Worm (Caenorhabditis elegans) whole organism, L4 larva: ENCODE results near the gene F13H8.3.

Experiments
- F10B5.3 ChIP-seq: sonication (generic microtip); optimal IDR thresholded peaks from 2 replicates; lab custom pipeline; 2016; ENCODE audit warnings: mild to moderate bottlenecking, missing genetic modification characterization, missing compliant biosample characterization
- F37D6.2 ChIP-seq: sonication (generic microtip); optimal IDR thresholded peaks from 2 replicates; lab custom pipeline; 2016; ENCODE audit warnings: mild to moderate bottlenecking, missing genetic modification characterization, missing compliant biosample characterization
- Y48G9A.11 ChIP-seq: fragments of 200-800 bp; sonication (Bioruptor generic); IDR thresholded peaks from 2 replicates; pipeline ENCODE4 v1.3.6; 2022; ENCODE audit warnings: missing genetic modification reagents, missing genetic modification characterization, missing compliant biosample characterization
- ZK337.2 ChIP-seq: fragments of 200-800 bp; sonication (Bioruptor generic); IDR thresholded peaks from 2 replicates; pipeline ENCODE4 v1.3.6; 2022; ENCODE audit warnings: missing genetic modification reagents, missing genetic modification characterization, missing compliant biosample characterization
- arid-1 ChIP-seq: fragments of 200-800 bp; sonication (Bioruptor generic); conservative IDR thresholded peaks from 2 replicates; pipeline ENCODE4 v1.3.6; 2022; ENCODE audit warnings: missing genetic modification reagents, missing genetic modification characterization, missing compliant biosample characterization
- ceh-44 ChIP-seq: fragments of 200-800 bp; sonication (Bioruptor generic); IDR thresholded peaks from 2 replicates; pipeline ENCODE4 v1.3.6; 2022; ENCODE audit warnings: missing genetic modification reagents, missing genetic modification characterization, missing compliant biosample characterization
- ces-1 ChIP-seq: fragments of 150-350 bp; sonication (generic microtip); optimal IDR thresholded peaks from 4 replicates; lab custom pipeline; 2014; ENCODE audit warnings: missing biosample characterization, missing genetic modification reagents, missing genetic modification characterization
- daf-16 ChIP-seq, 3 experiments: sonication (generic microtip); optimal IDR thresholded peaks; 2 replicates each; lab custom pipeline; 2016 to 2017; ENCODE audit warnings: missing genetic modification characterization in 3 of 3, missing genetic modification reagents in 3 of 3, mild to moderate bottlenecking in 2 of 3, missing compliant biosample characterization in 2 of 3, missing biosample characterization in 1 of 3, moderate library complexity in 1 of 3
- dmd-6 ChIP-seq: fragments of 200-800 bp; sonication (Bioruptor generic); IDR thresholded peaks from 2 replicates; pipeline ENCODE4 v1.3.6; 2022; ENCODE audit warnings: missing genetic modification reagents, missing genetic modification characterization, missing compliant biosample characterization
- dmd-8 ChIP-seq: fragments of 200-800 bp; sonication (Bioruptor generic); IDR thresholded peaks from 2 replicates; pipeline ENCODE4 v1.3.6; 2022; ENCODE audit warnings: missing genetic modification characterization, missing compliant biosample characterization
- dpl-1 ChIP-seq: fragments of 150-350 bp; optimal IDR thresholded peaks from 2 replicates; lab custom pipeline; 2014; ENCODE audit warnings: missing biosample characterization, missing genetic modification reagents, missing genetic modification characterization
- duxl-1 ChIP-seq: sonication (generic microtip); optimal IDR thresholded peaks from 2 replicates; lab custom pipeline; 2016; ENCODE audit warnings: mild to moderate bottlenecking, missing genetic modification characterization, moderate library complexity, missing compliant biosample characterization; ENCODE audit not compliant: poor library complexity
- egl-43 ChIP-seq: fragments of 200-800 bp; sonication (Bioruptor generic); IDR thresholded peaks from 2 replicates; pipeline ENCODE4 v1.3.6; 2022; ENCODE audit warnings: missing genetic modification reagents, missing genetic modification characterization, missing compliant biosample characterization
- fos-1 ChIP-seq: fragments of 150-350 bp; optimal IDR thresholded peaks from 2 replicates; lab custom pipeline; 2014; ENCODE audit warnings: missing biosample characterization, missing genetic modification characterization
- gei-8 ChIP-seq: fragments of 200-800 bp; sonication (Bioruptor generic); optimal IDR thresholded peaks from 2 replicates; lab custom pipeline; 2018; ENCODE audit warnings: mild to moderate bottlenecking, missing genetic modification characterization, missing compliant biosample characterization
- hlh-11 ChIP-seq: fragments of 200-800 bp; sonication (Bioruptor generic); optimal IDR thresholded peaks from 2 replicates; lab custom pipeline; 2018; ENCODE audit warnings: mild to moderate bottlenecking, missing genetic modification characterization, missing compliant biosample characterization
- hlh-30 ChIP-seq: sonication (generic microtip); optimal IDR thresholded peaks from 2 replicates; lab custom pipeline; 2017; ENCODE audit warnings: antibody characterized with exemption, mild to moderate bottlenecking, missing genetic modification characterization, missing compliant biosample characterization; ENCODE audit not compliant: insufficient read depth
- hmg-1.1 ChIP-seq: fragments of 200-800 bp; sonication (Bioruptor generic); IDR thresholded peaks from 2 replicates; pipeline ENCODE4 v1.3.6; 2022; ENCODE audit warnings: missing genetic modification reagents, missing genetic modification characterization, missing compliant biosample characterization
- lim-7 ChIP-seq: fragments of 200-800 bp; sonication (Bioruptor generic); IDR thresholded peaks from 2 replicates; pipeline ENCODE4 v1.3.6; 2022; ENCODE audit warnings: missing genetic modification characterization, missing compliant biosample characterization
- lin-1 ChIP-seq: fragments of 200-800 bp; sonication (Bioruptor generic); IDR thresholded peaks from 2 replicates; pipeline ENCODE4 v1.3.6; 2022; ENCODE audit warnings: missing genetic modification reagents, missing genetic modification characterization, missing compliant biosample characterization
- lin-13 ChIP-seq: fragments of 150-350 bp; optimal IDR thresholded peaks from 2 replicates; lab custom pipeline; 2014; ENCODE audit warnings: missing biosample characterization, missing genetic modification reagents, missing genetic modification characterization
- lin-29 ChIP-seq: fragments of 200-800 bp; sonication (Bioruptor generic); IDR thresholded peaks from 2 replicates; pipeline ENCODE4 v1.3.6; 2022; ENCODE audit warnings: missing genetic modification reagents, missing genetic modification characterization, missing compliant biosample characterization
- lin-38 ChIP-seq: fragments of 200-800 bp; sonication (Bioruptor generic); IDR thresholded peaks from 2 replicates; pipeline ENCODE4 v1.3.6; 2022; ENCODE audit warnings: missing genetic modification reagents, missing genetic modification characterization, missing compliant biosample characterization
- lsy-2 ChIP-seq, 2 experiments: fragments of 150-350 bp in 1 of 2; sonication (generic microtip) in 1 of 2; optimal IDR thresholded peaks; 2 replicates each; lab custom pipeline; 2014 to 2017; ENCODE audit warnings: missing biosample characterization in 2 of 2, missing genetic modification characterization in 2 of 2
- mdl-1 ChIP-seq, 2 experiments: fragments of 150-350 bp in 1 of 2; sonication (generic microtip) in 1 of 2; optimal IDR thresholded peaks; 2 replicates each; lab custom pipeline; 2014 to 2017; ENCODE audit warnings: missing biosample characterization in 2 of 2, missing genetic modification characterization in 2 of 2
- mep-1 ChIP-seq: fragments of 150-350 bp; sonication (generic microtip); optimal IDR thresholded peaks from 3 replicates; lab custom pipeline; 2014; ENCODE audit warnings: missing biosample characterization, missing genetic modification characterization
- mes-2 ChIP-seq: sonication (generic microtip); optimal IDR thresholded peaks from 2 replicates; lab custom pipeline; 2016; ENCODE audit warnings: missing genotype, mild to moderate bottlenecking, missing genetic modification characterization, missing compliant biosample characterization; ENCODE audit not compliant: poor library complexity, severe bottlenecking
- mxl-2 ChIP-seq: fragments of 200-800 bp; sonication (Bioruptor generic); conservative IDR thresholded peaks from 2 replicates; pipeline ENCODE4 v1.3.6; 2022; ENCODE audit warnings: missing genetic modification reagents, missing genetic modification characterization, missing compliant biosample characterization
- mxl-3 ChIP-seq: fragments of 200-800 bp; sonication (Bioruptor generic); optimal IDR thresholded peaks from 2 replicates; lab custom pipeline; 2018; ENCODE audit warnings: mild to moderate bottlenecking, missing genetic modification characterization, missing compliant biosample characterization
- nhr-10 ChIP-seq: fragments of 150-350 bp; optimal IDR thresholded peaks from 2 replicates; lab custom pipeline; 2014; ENCODE audit warnings: missing biosample characterization, missing genetic modification characterization
- nhr-11 ChIP-seq: fragments of 150-350 bp; optimal IDR thresholded peaks from 2 replicates; lab custom pipeline; 2014; ENCODE audit warnings: missing biosample characterization, missing genetic modification characterization
- nhr-111 ChIP-seq: fragments of 200-800 bp; sonication (Bioruptor generic); optimal IDR thresholded peaks from 2 replicates; lab custom pipeline; 2018; ENCODE audit warnings: mild to moderate bottlenecking, missing genetic modification characterization, missing compliant biosample characterization
- nhr-48 ChIP-seq: sonication (generic microtip); optimal IDR thresholded peaks from 2 replicates; lab custom pipeline; 2016; ENCODE audit warnings: mild to moderate bottlenecking, missing genetic modification characterization, missing compliant biosample characterization
- nhr-6 ChIP-seq: fragments of 150-350 bp; optimal IDR thresholded peaks from 2 replicates; lab custom pipeline; 2014; ENCODE audit warnings: missing biosample characterization, missing genetic modification characterization
- nhr-76 ChIP-seq: fragments of 150-350 bp; optimal IDR thresholded peaks from 2 replicates; lab custom pipeline; 2014; ENCODE audit warnings: missing biosample characterization, missing genetic modification characterization
- php-3 ChIP-seq: fragments of 200-800 bp; sonication (Bioruptor generic); IDR thresholded peaks from 2 replicates; pipeline ENCODE4 v1.3.6; 2022; ENCODE audit warnings: missing genetic modification reagents, missing genetic modification characterization, missing compliant biosample characterization
- pqm-1 ChIP-seq: sonication (generic microtip); optimal IDR thresholded peaks from 2 replicates; lab custom pipeline; 2017; ENCODE audit warnings: missing biosample characterization, missing genetic modification characterization
- snpc-1.2 ChIP-seq: fragments of 200-800 bp; sonication (Bioruptor generic); IDR thresholded peaks from 2 replicates; pipeline ENCODE4 v1.3.6; 2022; ENCODE audit warnings: missing genetic modification reagents, missing genetic modification characterization, missing compliant biosample characterization
- tra-1 ChIP-seq: fragments of 200-800 bp; sonication (Bioruptor generic); IDR thresholded peaks from 2 replicates; pipeline ENCODE4 v1.3.6; 2022; ENCODE audit warnings: missing genetic modification reagents, missing genetic modification characterization, missing compliant biosample characterization
- unc-130 ChIP-seq: sonication (generic microtip); optimal IDR thresholded peaks from 2 replicates; lab custom pipeline; 2016; ENCODE audit warnings: missing genetic modification reagents, missing genetic modification characterization, missing compliant biosample characterization
- unc-62 ChIP-seq, 3 experiments: fragments of 150-350 bp in 1 of 3; sonication (generic microtip); optimal IDR thresholded peaks in 2 of 3; peaks in 1 of 3; 1 replicate in 1 of 3; 2 replicates in 2 of 3; lab custom pipeline; 2014 to 2017; ENCODE audit warnings: missing biosample characterization in 3 of 3, missing genetic modification characterization in 3 of 3, missing genetic modification reagents in 3 of 3, missing genotype in 1 of 3
- vab-7 ChIP-seq: fragments of 200-800 bp; sonication (Bioruptor generic); IDR thresholded peaks from 2 replicates; pipeline ENCODE4 v1.3.6; 2022; ENCODE audit warnings: missing genetic modification reagents, missing genetic modification characterization, missing compliant biosample characterization
- zfp-3 ChIP-seq: fragments of 200-800 bp; sonication (Bioruptor generic); conservative IDR thresholded peaks from 2 replicates; pipeline ENCODE4 v1.3.6; 2022; ENCODE audit warnings: missing genetic modification reagents, missing genetic modification characterization, missing compliant biosample characterization

F13H8.3 gene

ce11 chrII:6269805-6270414, 6.1 kb downstream of the F13H8.3 start, which contains the start of gene F13H8.2 (continued):
- TF ChIP-seq php-3 (GFP tag; lab: Robert Waterston, UW) (0 out of 2 replicates have a peak, but pooled peaks have one; percentile 36), daf-16 (GFP tag; optimal IDR thresholded peaks at IDR 0.05; lab: Kevin White, UChicago) (peak in 1 of 2 experiments; percentile 5), daf-16 (tag; optimal IDR thresholded peaks at IDR 0.05; lab: Kevin White, UChicago) (peak; percentile 6), hlh-11 (tag; lab: Kevin White, UChicago) (peak; percentile 67), ZK337.2 (GFP tag; lab: Robert Waterston, UW) (peak; percentile 70; the same call in 1 of the 2 replicates), lsy-2 (tag; optimal IDR thresholded peaks at IDR 0.05; lab: Kevin White, UChicago) (peak; percentile 26 to 80), tra-1 (GFP tag; lab: Robert Waterston, UW) (peak; percentile 62; the same call in 1 of the 2 replicates), F10B5.3 (tag; lab: Kevin White, UChicago) (no peak), snpc-1.2 (GFP tag; lab: Robert Waterston, UW) (peak; percentile 61; the same call in 1 of the 2 replicates), nhr-76 (tag; lab: Kevin White, UChicago) (no peak), Y48G9A.11 (GFP tag; lab: Robert Waterston, UW) (peak; percentile 70), vab-7 (GFP tag; lab: Robert Waterston, UW) (peak; percentile 77), mep-1 (peak; percentile 81), hmg-1.1 (GFP tag; lab: Robert Waterston, UW) (peak; percentile 90), nhr-10 (no peak), fos-1 (tag; lab: Kevin White, UChicago) (no peak), mes-2 (tag; lab: Kevin White, UChicago) (peak; percentile 92), unc-62 (GFP tag; optimal IDR thresholded peaks at IDR 0.05 in 1 of 2; lab: Kevin White, UChicago) (peak in 1 of 2 experiments; percentile 37), unc-62 (tag; optimal IDR thresholded peaks at IDR 0.05; lab: Kevin White, UChicago) (no peak), lim-7 (GFP tag; lab: Robert Waterston, UW) (no peak), F37D6.2 (tag; lab: Kevin White, UChicago) (peak; percentile 42), zfp-3 (GFP tag; lab: Robert Waterston, UW) (0 out of 2 replicates have a peak, but pooled peaks have one; percentile 17), mxl-2 (GFP tag; lab: Robert Waterston, UW) (0 out of 2 replicates have a peak, but pooled peaks have one; percentile 35), mdl-1 (tag; optimal IDR thresholded peaks at IDR 0.05; lab: Kevin White, UChicago) (peak in 1 of 2 experiments; percentile 52), lin-38 (GFP tag; lab: Robert Waterston, UW) (peak; percentile 89), unc-130 (peak; percentile 69), hlh-30 (tag; lab: Kevin White, UChicago) (peak; percentile 68), nhr-111 (no peak), dmd-6 (GFP tag; lab: Robert Waterston, UW) (peak; percentile 78), egl-43 (peak; percentile 78), gei-8 (no peak), nhr-48 (peak; percentile 22), duxl-1 (tag; lab: Kevin White, UChicago) (peak; percentile 41), lin-13 (GFP tag; lab: Kevin White, UChicago) (peak; percentile 28), lin-1 (GFP tag; lab: Robert Waterston, UW) (peak; percentile 91), dmd-8 (GFP tag; lab: Robert Waterston, UW) (0 out of 2 replicates have a peak, but pooled peaks have one; percentile 30), mxl-3 (peak; percentile 20), pqm-1 (tag; lab: Kevin White, UChicago) (no peak), dpl-1 (peak; percentile 95), nhr-11 (tag; lab: Kevin White, UChicago) (peak; percentile 27), ces-1 (GFP tag; lab: Kevin White, UChicago) (no peak), nhr-6 (tag; lab: Kevin White, UChicago) (peak; percentile 36), lin-29 (0 out of 2 replicates have a peak, but pooled peaks have one; percentile 11), arid-1 (GFP tag; lab: Robert Waterston, UW) (peak; percentile 93), ceh-44 (GFP tag; lab: Robert Waterston, UW) (peak; percentile 79)
